Worm (Caenorhabditis elegans): ENCODE data around the gene R144.6.
A peak's percentile ranks its signal among the peaks of the same experiment; 100 is the strongest.

R144.6 gene

ce11 chrIII:5018116-5018689 is 13.7 kb upstream of the R144.6 start, which contains the start of gene wip-1 (continued):
- no peak for TF ChIP-seq lag-1 (GFP tag; IDR thresholded peaks at IDR 0.05)
- peak; percentile 97 for TF ChIP-seq madf-6 (GFP tag; IDR thresholded peaks at IDR 0.05)
- TF ChIP-seq F23B12.7 (tag; optimal IDR thresholded peaks at IDR 0.05; ENCODE audit: insufficient read depth) = peak; percentile 98
- no peak for TF ChIP-seq hlh-12 (tag; optimal IDR thresholded peaks at IDR 0.05)
- peak; percentile 96 for TF ChIP-seq madf-3 (GFP tag; IDR thresholded peaks at IDR 0.05)
- peak; percentile 92 for TF ChIP-seq F33H1.4 (GFP tag; IDR thresholded peaks at IDR 0.05)
- TF ChIP-seq K12H6.12 (tag; optimal IDR thresholded peaks at IDR 0.05) = peak; percentile 97
- peak; percentile 17 for TF ChIP-seq unc-62 (GFP tag; optimal IDR thresholded peaks at IDR 0.05)
- TF ChIP-seq somi-1 (GFP tag; optimal IDR thresholded peaks at IDR 0.05) = peak; percentile 94
- TF ChIP-seq T07F8.4 (tag; optimal IDR thresholded peaks at IDR 0.05) = peak; percentile 88
- TF ChIP-seq B0261.1 (tag; optimal IDR thresholded peaks at IDR 0.05) = peak; percentile 34
- peak; percentile 82 for TF ChIP-seq hrde-1 (tag; optimal IDR thresholded peaks at IDR 0.05; ENCODE audit: borderline replicate concordance)
- peak; percentile 96 for TF ChIP-seq snpc-3.4 (tag; optimal IDR thresholded peaks at IDR 0.05)
- TF ChIP-seq snpc-1.1 (tag; optimal IDR thresholded peaks at IDR 0.05; ENCODE audit: insufficient read depth) = peak; percentile 81
- peak; percentile 99 for TF ChIP-seq pbrm-1 (GFP tag; IDR thresholded peaks at IDR 0.05)
- TF ChIP-seq Y53G8AR.9 (GFP tag; conservative IDR thresholded peaks at IDR 0.05) = peak; percentile 98
- peak; percentile 3 for TF ChIP-seq rpc-1 (optimal IDR thresholded peaks at IDR 0.05)
- peak; percentile 6 for TF ChIP-seq rpc-1 (tag; optimal IDR thresholded peaks at IDR 0.05)
- TF ChIP-seq nhr-120 (GFP tag; IDR thresholded peaks at IDR 0.05) = no peak
- no peak for TF ChIP-seq F55B11.4 (tag; optimal IDR thresholded peaks at IDR 0.05; ENCODE audit: borderline replicate concordance, insufficient read depth)
- peak; percentile 97 for TF ChIP-seq ztf-26 (tag; optimal IDR thresholded peaks at IDR 0.05)
- TF ChIP-seq tbx-9 (tag; optimal IDR thresholded peaks at IDR 0.05; ENCODE audit: borderline replicate concordance) = no peak
- peak; percentile 98 for TF ChIP-seq athp-1 (tag; optimal IDR thresholded peaks at IDR 0.05)
- TF ChIP-seq tbp1 (GFP tag; optimal IDR thresholded peaks at IDR 0.05) = peak; percentile 79
- peak; percentile 99 for TF ChIP-seq nhr-80 (tag; optimal IDR thresholded peaks at IDR 0.05)
- TF ChIP-seq efl-1 (GFP tag; optimal IDR thresholded peaks at IDR 0.05) = peak; percentile 79
- TF ChIP-seq lsl-1 (GFP tag; optimal IDR thresholded peaks at IDR 0.05) = peak; percentile 93
- TF ChIP-seq ceh-91 (GFP tag; IDR thresholded peaks at IDR 0.05) = peak; percentile 93
- TF ChIP-seq F22D6.2 (tag; optimal IDR thresholded peaks at IDR 0.05) = peak; percentile 87
- no peak for TF ChIP-seq F57C9.4 (tag; optimal IDR thresholded peaks at IDR 0.05)
- peak; percentile 89 for TF ChIP-seq ceh-100 (GFP tag; IDR thresholded peaks at IDR 0.05)
- no peak for TF ChIP-seq sdz-38 (tag; optimal IDR thresholded peaks at IDR 0.05)

ce11 chrIII:5017550-5017949 is 13.0 kb upstream of the R144.6 start, which contains the start of gene larp-1:
larp-1 (minus strand) TSS chrIII:5017650.
- no peak for TF ChIP-seq ama-1 (optimal IDR thresholded peaks at IDR 0.05)
- no peak for TF ChIP-seq ama-1 (GFP tag; optimal IDR thresholded peaks at IDR 0.05)
- TF ChIP-seq madf-3 (GFP tag; IDR thresholded peaks at IDR 0.05) = 0 out of 2 replicates have a peak, but pooled peaks have one; percentile 16

ce11 chrIII:5013915-5014346 is 9.4 kb upstream of the R144.6 start:
- TF ChIP-seq ztf-25 (GFP tag; IDR thresholded peaks at IDR 0.05) (no peak), egrh-3 (GFP tag; IDR thresholded peaks at IDR 0.05) (peak; percentile 48), gei-17 (GFP tag; optimal IDR thresholded peaks at IDR 0.05) (peak; percentile 58), lir-1 (GFP tag; conservative IDR thresholded peaks at IDR 0.05) (peak; percentile 72), nhr-90 (tag; optimal IDR thresholded peaks at IDR 0.05) (peak; percentile 19), nhr-80 (tag; optimal IDR thresholded peaks at IDR 0.05) (peak; percentile 84), B0336.3 (GFP tag; IDR thresholded peaks at IDR 0.05) (peak; percentile 78), ztf-18 (tag; optimal IDR thresholded peaks at IDR 0.05) (peak; percentile 84), madf-8 (GFP tag; conservative IDR thresholded peaks at IDR 0.05) (no peak), B0035.1 (tag; optimal IDR thresholded peaks at IDR 0.05) (peak; percentile 24), snpc-4 (GFP tag; optimal IDR thresholded peaks at IDR 0.05) (no peak), snpc-4 (tag; optimal IDR thresholded peaks at IDR 0.05) (peak; percentile 14 to 63 (median 37)), ztf-6 (GFP tag; IDR thresholded peaks at IDR 0.05) (no peak), rcor-1 (GFP tag; IDR thresholded peaks at IDR 0.05) (peak; percentile 46; the same call in 1 of the 2 replicates), aptf-2 (GFP tag; conservative IDR thresholded peaks at IDR 0.05) (no peak), ztf-26 (tag; optimal IDR thresholded peaks at IDR 0.05) (peak; percentile 76)
